Worm (Caenorhabditis elegans): ENCODE results near the gene F53F8.7.

DNA sequence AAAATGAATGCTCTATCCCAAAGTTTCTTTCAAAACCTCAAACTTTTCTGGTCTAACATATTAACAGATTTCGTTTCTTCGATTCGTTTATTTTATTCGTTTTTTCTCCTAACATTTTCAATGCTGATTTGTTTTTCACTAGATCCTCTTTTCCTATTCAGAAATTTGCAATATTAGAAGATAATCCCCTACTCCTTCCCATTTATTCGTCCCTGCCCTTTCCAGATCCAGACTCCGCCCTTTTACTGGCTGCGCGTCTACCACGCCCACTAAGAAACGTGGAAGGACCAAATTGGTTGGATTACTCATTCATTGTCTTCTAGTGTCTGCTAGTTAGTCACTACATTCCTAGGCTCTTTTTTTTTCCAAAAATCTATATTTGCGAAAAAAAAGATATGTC is 23.8 kb upstream of the F53F8.7 start, which contains the start of gene Y44A6C.2:
- TF ChIP-seq W03F9.2 (tag; optimal IDR thresholded peaks at IDR 0.05), result no peak
- TF ChIP-seq him-1 (tag; optimal IDR thresholded peaks at IDR 0.05), result no peak
- no peak for TF ChIP-seq dao-5 (tag; optimal IDR thresholded peaks at IDR 0.05)
